Fruit fly (Drosophila melanogaster): ENCODE measurements around the gene D2hgdh.

The D2hgdh gene

dm6 chrX:2136831-2137452, 4.3 kb upstream of the D2hgdh start (continued):
- peak in 1 of 2 experiments; percentile 84 for TF ChIP-seq pan (optimal IDR thresholded peaks at IDR 0.05)
- peak; percentile 85 to 100 for TF ChIP-seq pan (GFP tag; optimal IDR thresholded peaks at IDR 0.05 in 1 of 2, IDR thresholded peaks at IDR 0.05 in 1 of 2)
- TF ChIP-seq fd64A (GFP tag; optimal IDR thresholded peaks at IDR 0.05) = peak; percentile 100
- peak; percentile 100 for TF ChIP-seq CG12391 (tag; optimal IDR thresholded peaks at IDR 0.05)
- peak; percentile 100 for TF ChIP-seq lab (GFP tag; optimal IDR thresholded peaks at IDR 0.05)
- TF ChIP-seq sd (tag; optimal IDR thresholded peaks at IDR 0.05) = peak; percentile 96
- TF ChIP-seq CG9797 (GFP tag; optimal IDR thresholded peaks at IDR 0.05) = peak; percentile 82
- peak; percentile 100 for TF ChIP-seq Max (GFP tag; optimal IDR thresholded peaks at IDR 0.05)
- peak; percentile 100 for TF ChIP-seq Side (GFP tag; optimal IDR thresholded peaks at IDR 0.05)
- TF ChIP-seq Drgx (GFP tag; IDR thresholded peaks at IDR 0.05) = peak; percentile 100
- no peak for TF ChIP-seq amos (GFP tag; IDR thresholded peaks at IDR 0.05; ENCODE audit: partially characterized antibody)
- TF ChIP-seq odd (GFP tag; optimal IDR thresholded peaks at IDR 0.05) = peak; percentile 99
- peak; percentile 100 for TF ChIP-seq rib (GFP tag; IDR thresholded peaks at IDR 0.05)
- TF ChIP-seq Ptx1 (GFP tag; IDR thresholded peaks at IDR 0.05) = peak; percentile 100
- TF ChIP-seq CG17802 (tag; optimal IDR thresholded peaks at IDR 0.05) = peak; percentile 97
- TF ChIP-seq stwl (tag; optimal IDR thresholded peaks at IDR 0.05) = peak; percentile 95
- peak; percentile 100 for TF ChIP-seq CG17568 (GFP tag; optimal IDR thresholded peaks at IDR 0.05)
- TF ChIP-seq Meics (GFP tag; optimal IDR thresholded peaks at IDR 0.05) = peak; percentile 99
- peak; percentile 100 for TF ChIP-seq Oaz (GFP tag; IDR thresholded peaks at IDR 0.05)
- TF ChIP-seq CG18262 (tag; optimal IDR thresholded peaks at IDR 0.05) = peak; percentile 100
- peak; percentile 100 for TF ChIP-seq H15 (GFP tag; IDR thresholded peaks at IDR 0.05)
- TF ChIP-seq hkb (optimal IDR thresholded peaks at IDR 0.05) = no peak
- TF ChIP-seq hkb (GFP tag; IDR thresholded peaks at IDR 0.05) = peak; percentile 100
- peak; percentile 100 for TF ChIP-seq ash1 (GFP tag; optimal IDR thresholded peaks at IDR 0.05)
- TF ChIP-seq B-H1 (GFP tag; IDR thresholded peaks at IDR 0.05) = peak; percentile 100
- TF ChIP-seq jumu (GFP tag; optimal IDR thresholded peaks at IDR 0.05) = peak; percentile 100
- TF ChIP-seq D19A (tag; optimal IDR thresholded peaks at IDR 0.05) = peak; percentile 98
- TF ChIP-seq Optix (GFP tag; IDR thresholded peaks at IDR 0.05) = peak; percentile 100
- TF ChIP-seq grau (tag; optimal IDR thresholded peaks at IDR 0.05) = peak; percentile 100
- peak; percentile 100 for TF ChIP-seq CG18764 (GFP tag; optimal IDR thresholded peaks at IDR 0.05)
- TF ChIP-seq CG2712 (tag; optimal IDR thresholded peaks at IDR 0.05) = peak; percentile 100
- TF ChIP-seq pita (GFP tag; optimal IDR thresholded peaks at IDR 0.05) = no peak
- peak; percentile 96 for TF ChIP-seq CG15514 (GFP tag; optimal IDR thresholded peaks at IDR 0.05)
- peak; percentile 100 for TF ChIP-seq CG13624 (GFP tag; optimal IDR thresholded peaks at IDR 0.05)
- TF ChIP-seq shn (GFP tag; optimal IDR thresholded peaks at IDR 0.05) = peak; percentile 100
- TF ChIP-seq CG10979 (tag; optimal IDR thresholded peaks at IDR 0.05) = peak; percentile 100
- TF ChIP-seq h (optimal IDR thresholded peaks at IDR 0.05) = no peak
- TF ChIP-seq dimm (GFP tag; IDR thresholded peaks at IDR 0.05) = peak; percentile 100
- peak; percentile 98 for TF ChIP-seq YL-1 (GFP tag; optimal IDR thresholded peaks at IDR 0.05)
- TF ChIP-seq Doc2 (GFP tag; IDR thresholded peaks at IDR 0.05) = peak; percentile 99
- TF ChIP-seq sens-2 (GFP tag; IDR thresholded peaks at IDR 0.05) = peak; percentile 100
- TF ChIP-seq CG1233 (GFP tag; optimal IDR thresholded peaks at IDR 0.05) = peak; percentile 100
- TF ChIP-seq CG10366 (GFP tag; IDR thresholded peaks at IDR 0.05) = peak; percentile 100
- peak; percentile 99 for TF ChIP-seq corto (GFP tag; optimal IDR thresholded peaks at IDR 0.05)
- TF ChIP-seq CG15011 (GFP tag; optimal IDR thresholded peaks at IDR 0.05) = peak; percentile 100
- peak; percentile 100 for TF ChIP-seq CG8924 (tag; optimal IDR thresholded peaks at IDR 0.05)
- TF ChIP-seq CG10431 (GFP tag; optimal IDR thresholded peaks at IDR 0.05) = peak; percentile 99
- peak; percentile 100 for TF ChIP-seq CG33557 (GFP tag; optimal IDR thresholded peaks at IDR 0.05)
- peak; percentile 100 for TF ChIP-seq sqz (GFP tag; optimal IDR thresholded peaks at IDR 0.05)
- TF ChIP-seq az2 (GFP tag; optimal IDR thresholded peaks at IDR 0.05) = peak; percentile 100
- peak; percentile 100 for TF ChIP-seq CG5953 (GFP tag; IDR thresholded peaks at IDR 0.05)
